Fruit fly (Drosophila melanogaster) whole organism, wandering third instar larva: Measurements from ENCODE around the gene Arp8.

Experiments
- Abd-B ChIP-seq: fragments of >200 bp; optimal IDR thresholded peaks from 2 replicates; lab custom pipeline; 2017; ENCODE audit warnings: missing biosample characterization, missing genetic modification characterization
- CG32264 ChIP-seq: fragments of 200-800 bp; sonication (Bioruptor generic); optimal IDR thresholded peaks from 2 replicates; lab custom pipeline; 2016; ENCODE audit warnings: missing biosample characterization, missing genetic modification characterization
- CG9705 ChIP-seq: fragments of 200-800 bp; sonication (Bioruptor generic); optimal IDR thresholded peaks from 2 replicates; lab custom pipeline; 2018; ENCODE audit warnings: missing biosample characterization, mild to moderate bottlenecking, missing genetic modification characterization
- CrebA ChIP-seq: fragments of 200-800 bp; sonication (Bioruptor generic); optimal IDR thresholded peaks from 2 replicates; lab custom pipeline; 2016; ENCODE audit warnings: missing biosample characterization, mild to moderate bottlenecking, missing genetic modification characterization, borderline replicate concordance
- Dfd ChIP-seq: fragments of >200 bp; optimal IDR thresholded peaks from 2 replicates; lab custom pipeline; 2017; ENCODE audit warnings: missing biosample characterization, missing genetic modification characterization
- Dif ChIP-seq: fragments of 200-275, 200-300 bp; sonication (Bioruptor generic); optimal IDR thresholded peaks from 2 replicates; lab custom pipeline; 2018; ENCODE audit warnings: missing biosample characterization, missing genetic modification characterization; ENCODE audit not compliant: partially characterized antibody
- GATAd ChIP-seq: sonication (Bioruptor generic); optimal IDR thresholded peaks from 2 replicates; lab custom pipeline; 2016; ENCODE audit warnings: missing biosample characterization, missing genetic modification characterization
- Hnf4 ChIP-seq: fragments of 200-800 bp; sonication (Bioruptor generic); optimal IDR thresholded peaks from 2 replicates; lab custom pipeline; 2016; ENCODE audit warnings: missing biosample characterization, mild to moderate bottlenecking, missing genetic modification characterization
- Hr78 ChIP-seq: fragments of >200 bp; optimal IDR thresholded peaks from 2 replicates; lab custom pipeline; 2017; ENCODE audit warnings: missing biosample characterization, missing genetic modification characterization
- Hr83 ChIP-seq: fragments of 200-300 bp; sonication (Bioruptor generic); optimal IDR thresholded peaks from 2 replicates; lab custom pipeline; 2016; ENCODE audit warnings: missing biosample characterization, mild to moderate bottlenecking, missing genetic modification characterization, moderate library complexity; ENCODE audit not compliant: poor library complexity, severe bottlenecking
- Jra ChIP-seq: sonication (Bioruptor generic); optimal IDR thresholded peaks from 2 replicates; lab custom pipeline; 2016; ENCODE audit warnings: missing biosample characterization, missing genetic modification characterization
- Mio ChIP-seq: sonication (Bioruptor generic); optimal IDR thresholded peaks from 2 replicates; lab custom pipeline; 2016; ENCODE audit warnings: missing biosample characterization, missing genetic modification characterization
- Myc ChIP-seq: fragments of >200 bp; optimal IDR thresholded peaks from 2 replicates; lab custom pipeline; 2017
- OdsH ChIP-seq: fragments of 200-800 bp; sonication (Bioruptor generic); optimal IDR thresholded peaks from 2 replicates; lab custom pipeline; 2016; ENCODE audit warnings: missing biosample characterization, mild to moderate bottlenecking, missing genetic modification characterization
- Sp1 ChIP-seq: fragments of 200-800 bp; sonication (Bioruptor generic); optimal IDR thresholded peaks from 3 replicates; lab custom pipeline; 2019; ENCODE audit warnings: missing biosample characterization, mild to moderate bottlenecking, missing genetic modification characterization, moderate library complexity
- Vsx2 ChIP-seq: fragments of 200-300, 225-300 bp; sonication (Bioruptor generic); optimal IDR thresholded peaks from 2 replicates; lab custom pipeline; 2018; ENCODE audit warnings: missing biosample characterization, missing genetic modification characterization; ENCODE audit not compliant: partially characterized antibody
- br ChIP-seq: fragments of 200-800 bp; sonication (Bioruptor generic); optimal IDR thresholded peaks from 2 replicates; lab custom pipeline; 2016; ENCODE audit warnings: missing biosample characterization, missing genetic modification characterization
- brk ChIP-seq: fragments of 200-800 bp; sonication (Bioruptor generic); optimal IDR thresholded peaks from 2 replicates; lab custom pipeline; 2016; ENCODE audit warnings: missing biosample characterization, mild to moderate bottlenecking, missing genetic modification characterization
- dl ChIP-seq, 2 experiments: fragments of 175-275, 200-275 bp in 1 of 2; fragments of 200-275 bp in 1 of 2; sonication (Bioruptor generic); optimal IDR thresholded peaks; lab custom pipeline; 2018; ENCODE audit warnings: mild to moderate bottlenecking in 2 of 2, missing biosample characterization in 2 of 2, missing genetic modification characterization in 2 of 2, moderate library complexity in 2 of 2; ENCODE audit not compliant: partially characterized antibody in 2 of 2, insufficient read depth in 1 of 2
- dmrt93B ChIP-seq: fragments of 200-800 bp; sonication (Bioruptor generic); optimal IDR thresholded peaks from 2 replicates; lab custom pipeline; 2018; ENCODE audit warnings: missing biosample characterization, mild to moderate bottlenecking, missing genetic modification characterization
- dsf ChIP-seq: sonication (Bioruptor generic); optimal IDR thresholded peaks from 2 replicates; lab custom pipeline; 2016; ENCODE audit warnings: missing biosample characterization, missing genetic modification characterization, borderline replicate concordance
- ey ChIP-seq: fragments of 200-800 bp; sonication (Bioruptor generic); optimal IDR thresholded peaks from 2 replicates; lab custom pipeline; 2016; ENCODE audit warnings: missing biosample characterization, missing genetic modification characterization
- foxo ChIP-seq, 2 experiments: fragments of 200-800 bp; sonication (Bioruptor generic); optimal IDR thresholded peaks; 2 replicates in 1 of 2; 3 replicates in 1 of 2; lab custom pipeline; 2016 to 2017; ENCODE audit warnings: missing biosample characterization in 2 of 2, missing genetic modification characterization in 2 of 2
- fru ChIP-seq: fragments of 200-800 bp; sonication (Bioruptor generic); optimal IDR thresholded peaks from 3 replicates; lab custom pipeline; 2016; ENCODE audit warnings: missing biosample characterization, mild to moderate bottlenecking, missing genetic modification characterization
- h ChIP-seq: fragments of 200-800 bp; sonication (Bioruptor generic); optimal IDR thresholded peaks from 3 replicates; lab custom pipeline; 2016; ENCODE audit warnings: missing biosample characterization, mild to moderate bottlenecking, missing genetic modification characterization
- jim ChIP-seq: fragments of 175-275, 200-325 bp; sonication (Bioruptor generic); optimal IDR thresholded peaks from 2 replicates; lab custom pipeline; 2016; ENCODE audit warnings: missing biosample characterization, mild to moderate bottlenecking, missing genetic modification characterization
- psq ChIP-seq: fragments of 200-800 bp; sonication (Bioruptor generic); optimal IDR thresholded peaks from 3 replicates; lab custom pipeline; 2017; ENCODE audit warnings: missing biosample characterization, mild to moderate bottlenecking, missing genetic modification characterization, moderate library complexity
- rgr ChIP-seq: fragments of 200-800 bp; sonication (Bioruptor generic); optimal IDR thresholded peaks from 3 replicates; lab custom pipeline; 2016; ENCODE audit warnings: missing biosample characterization, mild to moderate bottlenecking, missing genetic modification characterization
- sv ChIP-seq: fragments of 200-800 bp; sonication (Bioruptor generic); optimal IDR thresholded peaks from 3 replicates; lab custom pipeline; 2016; ENCODE audit warnings: missing biosample characterization, missing genetic modification characterization
- tai ChIP-seq: sonication (Bioruptor generic); optimal IDR thresholded peaks from 2 replicates; lab custom pipeline; 2016; ENCODE audit warnings: missing biosample characterization, missing genetic modification characterization
- woc ChIP-seq: sonication (Bioruptor generic); optimal IDR thresholded peaks from 2 replicates; lab custom pipeline; 2016; ENCODE audit warnings: missing biosample characterization, mild to moderate bottlenecking, missing genetic modification characterization

Arp8 gene

DNA sequence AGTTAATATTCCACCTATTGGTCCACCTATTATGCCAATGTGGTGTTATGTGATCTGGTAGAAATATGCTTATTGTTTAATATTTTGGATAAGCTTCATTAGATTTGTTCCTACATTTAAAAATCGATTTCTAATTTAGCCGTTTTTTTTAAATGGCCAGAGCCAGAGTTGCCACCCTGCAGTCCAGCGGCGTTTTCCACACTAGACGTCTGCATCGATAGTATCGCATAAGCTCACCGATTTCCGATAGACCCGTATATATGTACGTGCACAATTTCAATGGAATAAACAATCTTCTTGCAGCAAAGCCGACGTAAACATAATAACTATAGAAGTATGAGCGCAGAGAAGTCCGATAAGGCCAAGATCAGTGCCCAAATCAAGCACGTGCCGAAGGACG, 18.7 kb downstream of the Arp8 start, which contains the start of gene Taf9:
TSS of gene Taf9 (plus strand) at position 239 of the 400 bp plus-strand sequence.
- TF ChIP-seq Jra (GFP tag; lab: Kevin White, UChicago) (no peak), h (GFP tag; lab: Kevin White, UChicago) (no peak), Hnf4 (GFP tag; lab: Kevin White, UChicago) (no peak), Hr83 (peak; percentile 64), OdsH (GFP tag; lab: Kevin White, UChicago) (no peak), Myc (lab: Kevin White, UChicago) (no peak)
- TF ChIP-seq, all 38 proteins: peak for 1

DNA sequence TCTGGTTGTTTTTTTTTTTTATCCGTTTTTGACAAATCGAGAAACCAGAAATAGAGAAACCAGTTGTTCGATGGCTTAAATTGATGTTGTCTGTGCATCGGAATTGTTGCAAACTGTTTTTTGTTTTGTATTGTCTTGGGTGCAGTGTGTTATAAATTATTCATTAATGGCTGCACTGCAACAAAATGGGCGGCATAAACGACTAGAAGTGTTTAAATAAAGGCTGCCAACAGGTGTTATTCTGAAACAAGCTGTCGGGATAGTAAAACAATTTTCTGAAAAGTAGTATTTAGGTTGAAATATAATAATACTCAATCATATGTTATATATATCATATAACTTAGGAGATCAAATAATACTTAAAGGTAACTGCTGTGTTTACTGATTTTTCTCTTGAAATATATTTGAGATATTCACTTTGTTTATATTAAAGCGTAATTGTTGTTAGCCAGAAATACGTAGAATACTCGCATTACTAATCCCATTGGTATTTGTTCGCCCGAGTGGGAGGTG, 24.1 kb downstream of the Arp8 start:
- TF ChIP-seq sv (GFP tag; lab: Kevin White, UChicago), result no peak
- no peak for TF ChIP-seq dmrt93B (GFP tag; lab: Kevin White, UChicago)
- TF ChIP-seq woc (GFP tag; lab: Kevin White, UChicago), result no peak
- TF ChIP-seq Hr83, result no peak
- no peak for TF ChIP-seq Hr78 (GFP tag; lab: Kevin White, UChicago)
- no peak for TF ChIP-seq ey (GFP tag; lab: Kevin White, UChicago)
- TF ChIP-seq dl (GFP tag; optimal IDR thresholded peaks at IDR 0.05; lab: Kevin White, UChicago; ENCODE audit: insufficient read depth in 1 of 2, partially characterized antibody in 2 of 2), result no peak
- no peak for TF ChIP-seq br (GFP tag; lab: Kevin White, UChicago)
- no peak for TF ChIP-seq GATAd (GFP tag; lab: Kevin White, UChicago)
- no peak for TF ChIP-seq Mio (GFP tag; lab: Kevin White, UChicago)
- no peak for TF ChIP-seq Sp1 (GFP tag; lab: Kevin White, UChicago)
- TF ChIP-seq psq, result no peak
- no peak for TF ChIP-seq dsf (GFP tag; lab: Kevin White, UChicago)
- TF ChIP-seq CG32264, result no peak
- TF ChIP-seq Hnf4 (GFP tag; lab: Kevin White, UChicago), result no peak
- TF ChIP-seq fru (GFP tag; lab: Kevin White, UChicago), result no peak
- TF ChIP-seq CG9705 (GFP tag; lab: Kevin White, UChicago), result no peak
- no peak for TF ChIP-seq rgr
- no peak for TF ChIP-seq CrebA (GFP tag; lab: Kevin White, UChicago)
- TF ChIP-seq OdsH (GFP tag; lab: Kevin White, UChicago), result no peak
- TF ChIP-seq, all 38 proteins: peak for 0

DNA sequence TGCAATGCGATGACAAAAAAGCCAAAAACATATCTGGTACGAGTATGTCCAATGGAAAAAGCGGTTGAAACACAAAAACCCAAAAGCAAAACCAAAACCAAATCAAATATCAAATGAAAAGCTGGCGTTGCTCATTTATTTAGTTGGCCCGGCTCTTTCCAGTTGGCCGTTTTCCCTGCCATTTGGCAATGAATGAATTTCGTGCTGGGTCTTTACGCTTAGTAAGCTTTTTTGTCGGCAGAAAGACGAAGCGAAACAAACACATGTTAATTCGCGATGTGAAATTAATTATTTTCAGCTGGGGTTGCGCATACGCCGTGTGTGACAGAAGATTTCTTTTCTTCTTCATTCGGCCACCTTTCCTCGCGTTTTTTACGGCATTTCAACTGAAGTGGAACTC, 25.8 kb downstream of the Arp8 start:
- no peak for TF ChIP-seq Abd-B (GFP tag; lab: Kevin White, UChicago)
- TF ChIP-seq Dif (GFP tag; lab: Kevin White, UChicago), result no peak
- TF ChIP-seq Hr78 (GFP tag; lab: Kevin White, UChicago), result no peak
- no peak for TF ChIP-seq jim (GFP tag; lab: Kevin White, UChicago)
- TF ChIP-seq br (GFP tag; lab: Kevin White, UChicago), result no peak
- TF ChIP-seq Dfd (GFP tag; lab: Kevin White, UChicago), result no peak
- no peak for TF ChIP-seq psq
- TF ChIP-seq fru (GFP tag; lab: Kevin White, UChicago), result no peak
- no peak for TF ChIP-seq dsf (GFP tag; lab: Kevin White, UChicago)
- no peak for TF ChIP-seq sv (GFP tag; lab: Kevin White, UChicago)
- no peak for TF ChIP-seq CG32264
- no peak for TF ChIP-seq dl (GFP tag; optimal IDR thresholded peaks at IDR 0.05; lab: Kevin White, UChicago; ENCODE audit: insufficient read depth in 1 of 2, partially characterized antibody in 2 of 2)
- no peak for TF ChIP-seq foxo (GFP tag; optimal IDR thresholded peaks at IDR 0.05; lab: Kevin White, UChicago)
- TF ChIP-seq tai (GFP tag; lab: Kevin White, UChicago), result no peak
- no peak for TF ChIP-seq CG9705 (GFP tag; lab: Kevin White, UChicago)
- TF ChIP-seq Vsx2 (GFP tag; lab: Kevin White, UChicago), result no peak
- no peak for TF ChIP-seq Sp1 (GFP tag; lab: Kevin White, UChicago)

DNA sequence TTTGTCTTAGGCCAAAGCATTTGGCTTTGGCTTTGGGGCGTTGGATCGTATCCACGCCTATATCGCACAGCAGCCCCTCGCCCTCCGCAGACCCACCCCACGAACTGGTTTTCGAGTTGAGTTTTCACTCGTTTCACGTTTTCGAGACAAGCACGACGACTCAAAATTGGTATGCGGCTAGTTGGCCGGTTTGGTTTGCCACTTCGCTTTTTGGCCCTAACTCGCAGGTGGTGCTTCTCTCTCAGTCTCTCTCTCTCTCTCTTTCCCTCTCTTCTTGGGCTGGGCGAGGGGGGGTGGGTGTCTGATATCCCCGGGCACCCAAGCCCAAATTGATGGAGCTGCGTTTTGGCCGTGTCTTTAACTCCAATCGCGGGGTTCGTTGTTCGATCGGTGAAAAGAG, 26.6 kb downstream of the Arp8 start:
- TF ChIP-seq Dfd (GFP tag; lab: Kevin White, UChicago), result no peak
- TF ChIP-seq Dif (GFP tag; lab: Kevin White, UChicago), result peak; percentile 50
- peak; percentile 24 to 40 for TF ChIP-seq dl (GFP tag; optimal IDR thresholded peaks at IDR 0.05; lab: Kevin White, UChicago; ENCODE audit: insufficient read depth in 1 of 2, partially characterized antibody in 2 of 2)
- peak; percentile 70 for TF ChIP-seq Vsx2 (GFP tag; lab: Kevin White, UChicago)
- TF ChIP-seq brk (GFP tag; lab: Kevin White, UChicago), result no peak
- TF ChIP-seq psq, result peak; percentile 73
